Fruit fly (Drosophila melanogaster) whole organism, adult: ENCODE data around the gene aay.

Experiments
- CG14711 ChIP-seq: fragments of 200-800 bp; sonication (Bioruptor generic); optimal IDR thresholded peaks from 2 replicates; lab custom pipeline; 2018; ENCODE audit warnings: missing biosample characterization, mild to moderate bottlenecking, missing genetic modification characterization, moderate library complexity
- CG1620 ChIP-seq: fragments of 200-800 bp; sonication (Bioruptor generic); optimal IDR thresholded peaks from 2 replicates; lab custom pipeline; 2016; ENCODE audit warnings: missing biosample characterization, missing genetic modification characterization
- CG33017 ChIP-seq: fragments of 200-800 bp; sonication (Bioruptor generic); optimal IDR thresholded peaks from 2 replicates; lab custom pipeline; 2018; ENCODE audit warnings: missing biosample characterization, mild to moderate bottlenecking, missing genetic modification characterization, moderate library complexity
- CG7045 ChIP-seq: fragments of 200-800 bp; sonication (Bioruptor generic); optimal IDR thresholded peaks from 2 replicates; lab custom pipeline; 2017; ENCODE audit warnings: missing biosample characterization, mild to moderate bottlenecking, missing genetic modification characterization
- Clk ChIP-seq: fragments of 200-800 bp; sonication (Bioruptor generic); optimal IDR thresholded peaks from 2 replicates; lab custom pipeline; 2017; ENCODE audit warnings: missing biosample characterization, missing genetic modification characterization
- Hr96 ChIP-seq: fragments of 200-800 bp; sonication (Bioruptor generic); optimal IDR thresholded peaks from 2 replicates; lab custom pipeline; 2016; ENCODE audit warnings: missing biosample characterization, missing genetic modification characterization
- Mnt ChIP-seq: fragments of 200-800 bp; sonication (Bioruptor generic); optimal IDR thresholded peaks from 2 replicates; lab custom pipeline; 2016; ENCODE audit warnings: missing biosample characterization, mild to moderate bottlenecking, missing genetic modification characterization
- bab1 ChIP-seq: fragments of 200-800 bp; sonication (Bioruptor generic); optimal IDR thresholded peaks from 3 replicates; lab custom pipeline; 2019; ENCODE audit warnings: missing biosample characterization, mild to moderate bottlenecking, missing genetic modification characterization, moderate library complexity
- cnc ChIP-seq, 2 experiments: fragments of >200 bp; optimal IDR thresholded peaks; 2 replicates each; lab custom pipeline; 2017
- kay ChIP-seq: fragments of 200-800 bp; sonication (Bioruptor generic); peaks from one replicate; lab custom pipeline; 2016; ENCODE audit warnings: missing biosample characterization, missing genetic modification characterization, borderline replicate concordance
- ovo ChIP-seq: fragments of 200-800 bp; sonication (Bioruptor generic); optimal IDR thresholded peaks from 2 replicates; lab custom pipeline; 2016; ENCODE audit warnings: missing biosample characterization, missing genetic modification characterization
- tj ChIP-seq: fragments of 200-800 bp; sonication (Bioruptor generic); optimal IDR thresholded peaks from 3 replicates; lab custom pipeline; 2017; ENCODE audit warnings: missing biosample characterization, mild to moderate bottlenecking, missing genetic modification characterization, moderate library complexity
- toe ChIP-seq: fragments of 200-800 bp; sonication (Bioruptor generic); optimal IDR thresholded peaks from 2 replicates; lab custom pipeline; 2016; ENCODE audit warnings: missing biosample characterization, missing genetic modification characterization

DNA sequence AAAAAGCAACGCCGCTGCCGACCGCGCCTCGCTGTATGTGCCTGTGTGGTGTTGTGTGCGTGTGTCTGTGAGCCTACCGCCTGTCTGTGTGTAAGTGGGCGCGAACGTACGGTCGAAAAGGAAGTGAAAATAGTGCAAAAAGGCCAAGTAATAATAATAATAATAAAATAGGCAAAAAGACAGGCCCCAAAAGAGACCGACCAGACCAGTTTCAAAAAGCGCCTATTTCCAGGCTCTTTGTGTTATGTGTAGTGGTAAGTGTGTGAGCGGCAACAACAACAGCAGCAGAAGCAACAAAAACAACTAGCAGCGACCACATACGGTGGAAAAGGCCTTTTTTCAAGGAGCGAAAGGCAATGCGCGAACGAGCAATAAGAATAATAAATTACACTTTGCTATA lies 39.7 kb downstream of the aay start:
- TF ChIP-seq CG33017 (tag; lab: Kevin White, UChicago) (no peak), Clk (GFP tag; lab: Kevin White, UChicago) (no peak), cnc (optimal IDR thresholded peaks at IDR 0.05; lab: Kevin White, UChicago) (no peak), kay (GFP tag; lab: Kevin White, UChicago) (no peak), tj (GFP tag; lab: Kevin White, UChicago) (no peak), bab1 (GFP tag; lab: Kevin White, UChicago) (no peak), CG1620 (GFP tag; lab: Kevin White, UChicago) (no peak), Hr96 (GFP tag; lab: Kevin White, UChicago) (no peak), toe (GFP tag; lab: Kevin White, UChicago) (no peak), Mnt (GFP tag; lab: Kevin White, UChicago) (no peak), CG7045 (GFP tag; lab: Kevin White, UChicago) (no peak), ovo (GFP tag; lab: Kevin White, UChicago) (no peak), CG14711 (tag; lab: Kevin White, UChicago) (no peak)
